Fruit fly (Drosophila melanogaster) S2 (cell line): ENCODE results near the gene CG13055.

Experiments used
- CG8478 ChIP-seq: fragments of >200 bp; optimal IDR thresholded peaks from 2 replicates; lab custom pipeline; 2018
- CTCF ChIP-seq, 2 experiments: fragments of >200 bp; optimal IDR thresholded peaks; 2 replicates each; lab custom pipeline; 2018

dm6 chr3L:16211156-16211935 is 40.8 kb downstream of the CG13055 start:
- TF ChIP-seq CTCF (optimal IDR thresholded peaks at IDR 0.05; lab: Kevin White, UChicago) (no peak), CG8478 (lab: Kevin White, UChicago) (no peak)
